Fruit fly (Drosophila melanogaster): ENCODE data around the gene CG6418.

Gene CG6418

DNA sequence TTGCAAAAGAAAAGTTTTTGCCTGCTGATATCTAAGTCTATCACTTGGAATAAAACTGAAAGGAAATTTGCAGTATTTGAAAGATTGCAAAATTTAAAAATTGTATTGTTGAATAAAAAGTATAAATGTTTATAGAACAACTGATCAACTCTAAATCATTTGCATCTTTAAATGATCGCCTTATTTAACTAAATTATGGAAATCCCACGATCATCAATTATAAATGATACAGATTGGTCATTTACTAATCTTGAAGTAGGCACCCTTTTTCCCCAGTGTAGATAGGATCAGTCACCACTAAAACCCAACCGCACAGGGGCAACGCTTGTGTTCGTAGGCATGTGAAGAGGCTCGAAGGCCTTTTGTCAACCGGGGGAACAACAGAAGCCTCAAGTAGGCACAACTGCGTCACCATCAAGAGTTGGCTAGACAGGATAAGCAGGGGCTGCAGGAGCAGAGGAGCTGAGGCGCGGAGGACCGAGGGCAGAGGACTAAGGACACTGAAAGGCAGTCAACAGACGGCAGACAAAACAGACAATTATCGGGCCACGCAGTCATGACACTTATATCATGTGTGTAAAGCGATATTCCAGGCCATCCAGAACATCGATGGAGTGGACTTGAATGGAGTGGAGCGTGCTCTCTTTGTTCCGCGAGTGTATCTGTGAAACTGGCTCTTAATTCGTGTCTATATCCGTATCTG, 30.9 kb downstream of the CG6418 start (continued):
- TF ChIP-seq vvl (GFP tag; IDR thresholded peaks at IDR 0.05) (no peak), CG8359 (GFP tag; optimal IDR thresholded peaks at IDR 0.05; ENCODE audit: borderline replicate concordance) (peak; percentile 56), Oaz (GFP tag; IDR thresholded peaks at IDR 0.05) (no peak), Hey (tag; optimal IDR thresholded peaks at IDR 0.05) (no peak), CG8281 (tag; optimal IDR thresholded peaks at IDR 0.05) (no peak), Pdp1 (GFP tag; optimal IDR thresholded peaks at IDR 0.05) (peak; percentile 9 to 19), Chrac-16 (GFP tag; optimal IDR thresholded peaks at IDR 0.05) (peak; percentile 37), Xrp1 (GFP tag; IDR thresholded peaks at IDR 0.05) (peak; percentile 53), CG18599 (GFP tag; optimal IDR thresholded peaks at IDR 0.05) (no peak), CG17328 (GFP tag; IDR thresholded peaks at IDR 0.05) (no peak), ab (GFP tag; optimal IDR thresholded peaks at IDR 0.05) (no peak), CG8089 (GFP tag; optimal IDR thresholded peaks at IDR 0.05) (no peak), CG11504 (tag; optimal IDR thresholded peaks at IDR 0.05) (peak; percentile 33), D19B (GFP tag; optimal IDR thresholded peaks at IDR 0.05) (no peak), CG2116 (GFP tag; optimal IDR thresholded peaks at IDR 0.05) (no peak), CG15601 (tag; optimal IDR thresholded peaks at IDR 0.05) (no peak), BEAF-32 (GFP tag; optimal IDR thresholded peaks at IDR 0.05) (no peak), CG11398 (GFP tag; optimal IDR thresholded peaks at IDR 0.05) (no peak), Dek (tag; optimal IDR thresholded peaks at IDR 0.05) (no peak), CG43689 (GFP tag; IDR thresholded peaks at IDR 0.05) (no peak; the same call in 1 of the 2 replicates), Nf-YA (GFP tag; IDR thresholded peaks at IDR 0.05) (no peak), Bdp1 (GFP tag; optimal IDR thresholded peaks at IDR 0.05) (no peak), D19A (tag; optimal IDR thresholded peaks at IDR 0.05) (peak; percentile 37), ken (GFP tag; IDR thresholded peaks at IDR 0.05) (no peak), CG18619 (GFP tag; optimal IDR thresholded peaks at IDR 0.05) (no peak), gcm (GFP tag; optimal IDR thresholded peaks at IDR 0.05) (peak; percentile 37), lmd (GFP tag; IDR thresholded peaks at IDR 0.05) (no peak; the same call in 1 of the 2 replicates), tio (GFP tag; optimal IDR thresholded peaks at IDR 0.05) (peak; percentile 39), CG34422 (GFP tag; IDR thresholded peaks at IDR 0.05) (no peak), cwo (GFP tag; optimal IDR thresholded peaks at IDR 0.05) (no peak), Adf1 (GFP tag; IDR thresholded peaks at IDR 0.05) (no peak), gfzf (GFP tag; optimal IDR thresholded peaks at IDR 0.05) (no peak), jumu (GFP tag; optimal IDR thresholded peaks at IDR 0.05) (no peak), CG4404 (GFP tag; IDR thresholded peaks at IDR 0.05) (peak; percentile 72; the same call in 1 of the 2 replicates), grn (GFP tag; optimal IDR thresholded peaks at IDR 0.05) (peak; percentile 76), CG1024 (GFP tag; IDR thresholded peaks at IDR 0.05) (no peak), CG8478 (optimal IDR thresholded peaks at IDR 0.05) (no peak), salm (tag; optimal IDR thresholded peaks at IDR 0.05) (no peak), CG7987 (GFP tag; optimal IDR thresholded peaks at IDR 0.05) (no peak), CG10267 (tag; optimal IDR thresholded peaks at IDR 0.05) (peak; percentile 71), pzg (GFP tag; optimal IDR thresholded peaks at IDR 0.05) (no peak), crol (GFP tag; IDR thresholded peaks at IDR 0.05) (peak; percentile 55), gsb-n (tag; optimal IDR thresholded peaks at IDR 0.05) (no peak), CG12299 (tag; optimal IDR thresholded peaks at IDR 0.05) (no peak), Deaf1 (tag; optimal IDR thresholded peaks at IDR 0.05) (no peak), bcd (GFP tag; optimal IDR thresholded peaks at IDR 0.05) (no peak), kay (GFP tag; optimal IDR thresholded peaks at IDR 0.05) (no peak), luna (GFP tag; optimal IDR thresholded peaks at IDR 0.05) (no peak), p53 (GFP tag; optimal IDR thresholded peaks at IDR 0.05) (no peak), slou (GFP tag; optimal IDR thresholded peaks at IDR 0.05) (no peak), CG4282 (GFP tag; optimal IDR thresholded peaks at IDR 0.05) (no peak)
